Fruit fly (Drosophila melanogaster) whole organism, prepupa: ENCODE measurements around the gene CG15382.

Experiments
- Blimp-1 ChIP-seq: fragments of 200-800 bp; sonication (Bioruptor generic); optimal IDR thresholded peaks from 3 replicates; lab custom pipeline; 2017; ENCODE audit warnings: missing biosample characterization, missing genetic modification characterization, mild to moderate bottlenecking, moderate library complexity, missing genetic modification reagents
- CG10631 ChIP-seq: fragments of 200-800 bp; sonication (Bioruptor generic); optimal IDR thresholded peaks from 2 replicates; lab custom pipeline; 2016; ENCODE audit warnings: missing biosample characterization, missing genetic modification characterization
- CG1621 ChIP-seq: fragments of 200-800 bp; sonication (Bioruptor generic); optimal IDR thresholded peaks from 3 replicates; lab custom pipeline; 2018; ENCODE audit warnings: missing biosample characterization, mild to moderate bottlenecking, missing genetic modification characterization
- CG3032 ChIP-seq: fragments of 200-800 bp; optimal IDR thresholded peaks from 2 replicates; lab custom pipeline; 2019; ENCODE audit warnings: missing biosample characterization, mild to moderate bottlenecking, missing genetic modification characterization, moderate library complexity
- CG31627 ChIP-seq: fragments of 200-800 bp; sonication (Bioruptor generic); optimal IDR thresholded peaks from 3 replicates; lab custom pipeline; 2016; ENCODE audit warnings: missing biosample characterization, missing genetic modification characterization
- CG32006 ChIP-seq: fragments of 200-800 bp; sonication (Bioruptor generic); optimal IDR thresholded peaks from 3 replicates; lab custom pipeline; 2017; ENCODE audit warnings: missing biosample characterization, mild to moderate bottlenecking, missing genetic modification characterization
- CG34406 ChIP-seq: fragments of 200-800 bp; sonication (Bioruptor generic); optimal IDR thresholded peaks from 3 replicates; lab custom pipeline; 2016; ENCODE audit warnings: missing biosample characterization, missing genetic modification characterization
- CG3919 ChIP-seq: fragments of 200-800 bp; sonication (Bioruptor generic); optimal IDR thresholded peaks from 3 replicates; lab custom pipeline; 2016; ENCODE audit warnings: missing biosample characterization, missing genetic modification characterization
- CG4318 ChIP-seq: fragments of 200-800 bp; sonication (Bioruptor generic); optimal IDR thresholded peaks from 3 replicates; lab custom pipeline; 2017; ENCODE audit warnings: missing biosample characterization, mild to moderate bottlenecking, missing genetic modification characterization
- CG6163 ChIP-seq: fragments of 200-800 bp; sonication (Bioruptor generic); IDR thresholded peaks from 3 replicates; pipeline ENCODE4 v1.3.6; 2022; ENCODE audit warnings: missing biosample characterization, missing genetic modification characterization
- CG6276 ChIP-seq: fragments of 200-800 bp; sonication (Bioruptor generic); optimal IDR thresholded peaks from 2 replicates; lab custom pipeline; 2017; ENCODE audit warnings: missing biosample characterization, mild to moderate bottlenecking, missing genetic modification characterization
- CG6792 ChIP-seq: fragments of 200-800 bp; sonication (Bioruptor generic); optimal IDR thresholded peaks from 3 replicates; lab custom pipeline; 2016; ENCODE audit warnings: missing biosample characterization, missing genetic modification characterization
- CG8119 ChIP-seq: fragments of 200-800 bp; sonication (Bioruptor generic); IDR thresholded peaks from 3 replicates; pipeline ENCODE4 v1.3.6; 2022; ENCODE audit warnings: missing biosample characterization, missing genetic modification characterization
- CG8319 ChIP-seq: fragments of 200-800 bp; sonication (Bioruptor generic); optimal IDR thresholded peaks from 3 replicates; lab custom pipeline; 2016; ENCODE audit warnings: missing biosample characterization, missing genetic modification characterization
- CG8632 ChIP-seq: fragments of 200-800 bp; sonication (Bioruptor generic); optimal IDR thresholded peaks from 3 replicates; lab custom pipeline; 2016; ENCODE audit warnings: missing biosample characterization, missing genetic modification characterization
- CG9139 ChIP-seq: fragments of 200-800 bp; sonication (Bioruptor generic); optimal IDR thresholded peaks from 3 replicates; lab custom pipeline; 2017; ENCODE audit warnings: missing biosample characterization, mild to moderate bottlenecking, missing genetic modification characterization
- Eip75B ChIP-seq: fragments of 200-800 bp; sonication (Bioruptor generic); optimal IDR thresholded peaks from 3 replicates; lab custom pipeline; 2016; ENCODE audit warnings: missing biosample characterization, missing genetic modification characterization
- Eip78C ChIP-seq: fragments of 200-800 bp; sonication (Bioruptor generic); peaks from one replicate; lab custom pipeline; 2016; ENCODE audit warnings: missing biosample characterization, missing genetic modification characterization
- Ets21C ChIP-seq: fragments of 200-800 bp; sonication (Bioruptor generic); optimal IDR thresholded peaks from 3 replicates; lab custom pipeline; 2016; ENCODE audit warnings: missing biosample characterization, missing genetic modification characterization
- Ets96B ChIP-seq: fragments of 200-800 bp; optimal IDR thresholded peaks from 2 replicates; lab custom pipeline; 2019; ENCODE audit warnings: missing biosample characterization, mild to moderate bottlenecking, missing genetic modification characterization, moderate library complexity
- Gug ChIP-seq: fragments of 200-800 bp; sonication (Bioruptor generic); IDR thresholded peaks from 2 replicates; pipeline ENCODE4 v1.3.6; 2022; ENCODE audit warnings: missing biosample characterization, missing genetic modification characterization
- Hr39 ChIP-seq: fragments of 200-800 bp; sonication (Bioruptor generic); optimal IDR thresholded peaks from 2 replicates; lab custom pipeline; 2016; ENCODE audit warnings: missing biosample characterization, missing genetic modification characterization
- Lpt ChIP-seq: fragments of 200-800 bp; sonication (Bioruptor generic); optimal IDR thresholded peaks from 3 replicates; lab custom pipeline; 2016; ENCODE audit warnings: missing biosample characterization, missing genetic modification characterization
- Smox ChIP-seq: fragments of 200-800 bp; sonication (Bioruptor generic); optimal IDR thresholded peaks from 3 replicates; lab custom pipeline; 2016; ENCODE audit warnings: missing biosample characterization, missing genetic modification characterization
- Sox102F ChIP-seq: fragments of 200-800 bp; sonication (Bioruptor generic); optimal IDR thresholded peaks from 2 replicates; lab custom pipeline; 2016; ENCODE audit warnings: missing biosample characterization, mild to moderate bottlenecking, missing genetic modification characterization
- Sox14 ChIP-seq: fragments of 200-800 bp; sonication (Bioruptor generic); optimal IDR thresholded peaks from 3 replicates; lab custom pipeline; 2016; ENCODE audit warnings: missing biosample characterization, missing genetic modification characterization
- Sox15 ChIP-seq: fragments of 200-800 bp; sonication (Bioruptor generic); optimal IDR thresholded peaks from 3 replicates; lab custom pipeline; 2016; ENCODE audit warnings: missing biosample characterization, missing genetic modification characterization
- achi ChIP-seq: fragments of 200-800 bp; sonication (Bioruptor generic); optimal IDR thresholded peaks from 3 replicates; lab custom pipeline; 2016; ENCODE audit warnings: missing biosample characterization, missing genetic modification characterization
- acj6 ChIP-seq: fragments of 200-800 bp; sonication (Bioruptor generic); optimal IDR thresholded peaks from 3 replicates; lab custom pipeline; 2016; ENCODE audit warnings: missing biosample characterization, missing genetic modification characterization
- esn ChIP-seq: fragments of 200-800 bp; sonication (Bioruptor generic); optimal IDR thresholded peaks from 2 replicates; lab custom pipeline; 2016; ENCODE audit warnings: missing biosample characterization, mild to moderate bottlenecking, missing genetic modification characterization, moderate library complexity
- fd59A ChIP-seq: fragments of 200-800 bp; sonication (Bioruptor generic); optimal IDR thresholded peaks from 2 replicates; lab custom pipeline; 2017; ENCODE audit warnings: missing biosample characterization, mild to moderate bottlenecking, missing genetic modification characterization, missing genetic modification reagents
- fd85E ChIP-seq: fragments of 200-800 bp; sonication (Bioruptor generic); optimal IDR thresholded peaks from 3 replicates; lab custom pipeline; 2016; ENCODE audit warnings: missing biosample characterization, missing genetic modification characterization
- fkh ChIP-seq: fragments of 200-800 bp; sonication (Bioruptor generic); optimal IDR thresholded peaks from 3 replicates; lab custom pipeline; 2017; ENCODE audit warnings: missing biosample characterization, mild to moderate bottlenecking, missing genetic modification characterization, moderate library complexity
- lz ChIP-seq: fragments of 200-800 bp; sonication (Bioruptor generic); optimal IDR thresholded peaks from 3 replicates; lab custom pipeline; 2016; ENCODE audit warnings: missing biosample characterization, missing genetic modification characterization
- pdm3 ChIP-seq: fragments of 200-800 bp; sonication (Bioruptor generic); optimal IDR thresholded peaks from 3 replicates; lab custom pipeline; 2016; ENCODE audit warnings: missing biosample characterization, missing genetic modification characterization
- salr ChIP-seq, 2 experiments: fragments of 200-800 bp; sonication (Bioruptor generic); optimal IDR thresholded peaks; 3 replicates each; lab custom pipeline; 2016 to 2018; ENCODE audit warnings: missing biosample characterization in 2 of 2, missing genetic modification characterization in 2 of 2, mild to moderate bottlenecking in 1 of 2
- svp ChIP-seq: fragments of 200-800 bp; sonication (Bioruptor generic); peaks from one replicate; lab custom pipeline; 2016; ENCODE audit warnings: missing biosample characterization, missing genetic modification characterization
- vri ChIP-seq: fragments of 200-800 bp; sonication (Bioruptor generic); optimal IDR thresholded peaks from 3 replicates; lab custom pipeline; 2016; ENCODE audit warnings: missing biosample characterization, mild to moderate bottlenecking, missing genetic modification characterization

The CG15382 gene

DNA sequence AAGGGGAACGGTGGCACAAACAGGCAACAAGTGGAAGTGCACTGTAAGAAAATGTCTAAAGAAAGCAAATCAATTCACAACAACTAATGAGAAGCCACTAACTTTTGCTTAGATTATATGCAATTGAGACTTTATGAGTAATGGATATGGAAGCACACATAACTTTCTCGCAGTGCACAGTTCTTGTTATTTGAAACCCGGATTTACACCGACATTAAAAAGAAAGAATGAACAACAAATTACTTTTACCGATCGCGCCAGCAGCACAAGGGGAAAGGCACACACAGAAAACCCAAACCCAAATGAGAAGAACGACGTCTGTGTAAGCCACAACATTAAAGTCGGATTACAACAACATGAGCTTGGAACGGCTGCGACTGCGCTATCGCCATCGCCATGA lies 33.5 kb downstream of the CG15382 start (continued):
- peak; percentile 60 for TF ChIP-seq CG8319 (GFP tag; lab: Kevin White, UChicago)
- no peak for TF ChIP-seq fd59A (GFP tag; lab: Kevin White, UChicago)
- peak; percentile 75 for TF ChIP-seq Ets21C (GFP tag; lab: Kevin White, UChicago)
- peak; percentile 70 for TF ChIP-seq pdm3 (GFP tag; lab: Kevin White, UChicago)
- TF ChIP-seq Eip75B (GFP tag; lab: Kevin White, UChicago): peak; percentile 74
- peak; percentile 76 for TF ChIP-seq acj6 (GFP tag; lab: Kevin White, UChicago)
- peak; percentile 90 for TF ChIP-seq CG31627 (GFP tag; lab: Kevin White, UChicago)
- peak; percentile 89 for TF ChIP-seq Hr39
- TF ChIP-seq Sox14: peak; percentile 81
- TF ChIP-seq Sox102F (GFP tag; lab: Kevin White, UChicago): peak; percentile 84
- TF ChIP-seq CG32006 (GFP tag; lab: Kevin White, UChicago): peak; percentile 76
- peak; percentile 80 for TF ChIP-seq CG6163 (GFP tag; lab: Robert Waterston, UW)
- TF ChIP-seq fd85E (GFP tag; lab: Kevin White, UChicago): no peak
- TF ChIP-seq Sox15: peak; percentile 63
- peak; percentile 73 for TF ChIP-seq CG8119 (GFP tag; lab: Robert Waterston, UW)
- TF ChIP-seq CG6276 (GFP tag; lab: Kevin White, UChicago): peak; percentile 68
- no peak for TF ChIP-seq Gug
- TF ChIP-seq svp: peak; percentile 92
- TF ChIP-seq fkh (GFP tag; lab: Kevin White, UChicago): no peak
- TF ChIP-seq CG6792 (GFP tag; lab: Kevin White, UChicago): peak; percentile 78
- peak; percentile 68 for TF ChIP-seq CG10631 (GFP tag; lab: Kevin White, UChicago)
- peak; percentile 77 for TF ChIP-seq achi (GFP tag; lab: Kevin White, UChicago)
- no peak for TF ChIP-seq CG9139 (GFP tag; lab: Kevin White, UChicago)
- TF ChIP-seq Smox: peak; percentile 84
- TF ChIP-seq, all 60 proteins: peak for 51

DNA sequence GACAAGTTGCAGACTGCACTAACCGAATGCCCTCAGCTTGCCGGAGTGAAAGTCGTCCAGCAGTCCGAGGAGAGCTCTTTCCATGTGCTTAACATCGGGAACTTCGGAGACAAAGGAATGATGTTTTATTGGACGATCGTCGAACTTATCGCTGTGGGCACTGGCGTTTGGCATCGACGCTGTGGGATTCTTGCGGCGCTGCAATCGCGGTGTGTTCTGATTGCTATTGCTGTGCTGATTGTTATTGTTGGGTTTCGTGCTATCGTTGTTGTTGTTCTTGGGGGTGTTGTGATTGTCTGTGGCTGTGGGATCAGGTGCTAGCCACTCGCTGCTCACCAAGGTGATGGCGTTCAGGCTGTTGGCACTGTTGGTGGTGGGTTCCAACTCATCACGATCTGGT lies 35.1 kb downstream of the CG15382 start:
- TF ChIP-seq Eip78C (GFP tag; lab: Kevin White, UChicago): peak; percentile 33
- TF ChIP-seq salr (GFP tag; optimal IDR thresholded peaks at IDR 0.05; lab: Kevin White, UChicago): no peak
- TF ChIP-seq svp: peak; percentile 84
- TF ChIP-seq lz (GFP tag; lab: Kevin White, UChicago): no peak
- TF ChIP-seq Sox14: peak; percentile 43
- no peak for TF ChIP-seq Ets96B (tag; lab: Kevin White, UChicago)

DNA sequence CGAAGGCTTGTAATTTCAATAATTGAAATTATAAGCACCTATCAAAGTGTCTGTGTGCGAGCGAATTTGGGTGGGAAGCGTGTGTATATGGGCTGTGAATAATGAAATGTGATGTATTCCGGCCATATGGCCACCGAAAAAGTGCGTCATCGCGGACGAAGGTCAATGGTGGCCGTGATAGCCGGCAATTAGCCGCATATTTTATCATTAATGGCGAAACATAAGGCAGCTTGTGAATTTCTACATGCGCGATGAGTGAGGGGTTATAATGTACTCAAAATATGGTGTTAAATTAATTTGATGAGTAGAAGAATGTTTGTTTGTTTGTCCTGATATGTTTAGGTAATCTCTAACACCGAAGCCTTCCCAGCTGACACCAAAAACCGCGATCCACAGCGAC lies 35.9 kb downstream of the CG15382 start:
- TF ChIP-seq CG4318: no peak
- TF ChIP-seq esn (GFP tag; lab: Kevin White, UChicago): no peak
- TF ChIP-seq Hr39: no peak
- TF ChIP-seq CG6163 (GFP tag; lab: Robert Waterston, UW): no peak
- no peak for TF ChIP-seq CG8632 (GFP tag; lab: Kevin White, UChicago)
- TF ChIP-seq fkh (GFP tag; lab: Kevin White, UChicago): no peak
- no peak for TF ChIP-seq CG6276 (GFP tag; lab: Kevin White, UChicago)
- no peak for TF ChIP-seq Lpt (GFP tag; lab: Kevin White, UChicago)
- no peak for TF ChIP-seq CG34406
- TF ChIP-seq CG3919 (GFP tag; lab: Kevin White, UChicago): no peak
- no peak for TF ChIP-seq CG3032
- no peak for TF ChIP-seq salr (GFP tag; optimal IDR thresholded peaks at IDR 0.05; lab: Kevin White, UChicago)
- TF ChIP-seq Blimp-1: no peak

DNA sequence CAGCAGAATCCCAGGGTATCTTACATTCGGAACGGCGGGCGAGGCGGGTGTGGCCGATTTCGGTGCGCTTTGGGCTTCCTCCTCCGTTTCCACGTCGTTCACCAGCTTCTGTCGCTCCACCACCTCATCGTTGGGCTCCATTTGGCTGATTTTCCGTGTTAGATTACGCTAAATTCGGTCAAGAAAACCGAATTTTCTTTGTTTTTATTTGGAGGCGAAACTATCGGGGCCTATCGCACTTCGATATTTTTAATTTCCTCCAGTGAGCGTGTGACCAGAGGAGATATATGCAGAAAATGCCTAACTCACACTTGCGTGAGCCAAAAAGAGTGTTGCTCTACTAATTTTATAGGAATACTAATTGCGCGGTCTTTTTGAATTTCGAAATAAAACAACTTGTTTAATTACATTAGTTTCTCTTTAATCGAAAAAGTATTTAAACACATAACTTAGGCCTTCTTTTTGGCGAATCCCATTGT lies 36.6 kb downstream of the CG15382 start, which contains the start of gene CG10874:
Gene CG10874, minus strand, starts transcription at position 264 of the 479 bp plus-strand sequence.
- TF ChIP-seq vri (GFP tag; lab: Kevin White, UChicago) (no peak), CG8119 (GFP tag; lab: Robert Waterston, UW) (no peak), CG1621 (tag; lab: Kevin White, UChicago) (peak; percentile 1), Sox14 (peak; percentile 75), acj6 (GFP tag; lab: Kevin White, UChicago) (no peak)
